Fruit fly (Drosophila melanogaster): ENCODE results near the gene RpL13A.
A peak's percentile ranks its signal among the peaks of the same experiment; 100 is the strongest.

Gene RpL13A

DNA sequence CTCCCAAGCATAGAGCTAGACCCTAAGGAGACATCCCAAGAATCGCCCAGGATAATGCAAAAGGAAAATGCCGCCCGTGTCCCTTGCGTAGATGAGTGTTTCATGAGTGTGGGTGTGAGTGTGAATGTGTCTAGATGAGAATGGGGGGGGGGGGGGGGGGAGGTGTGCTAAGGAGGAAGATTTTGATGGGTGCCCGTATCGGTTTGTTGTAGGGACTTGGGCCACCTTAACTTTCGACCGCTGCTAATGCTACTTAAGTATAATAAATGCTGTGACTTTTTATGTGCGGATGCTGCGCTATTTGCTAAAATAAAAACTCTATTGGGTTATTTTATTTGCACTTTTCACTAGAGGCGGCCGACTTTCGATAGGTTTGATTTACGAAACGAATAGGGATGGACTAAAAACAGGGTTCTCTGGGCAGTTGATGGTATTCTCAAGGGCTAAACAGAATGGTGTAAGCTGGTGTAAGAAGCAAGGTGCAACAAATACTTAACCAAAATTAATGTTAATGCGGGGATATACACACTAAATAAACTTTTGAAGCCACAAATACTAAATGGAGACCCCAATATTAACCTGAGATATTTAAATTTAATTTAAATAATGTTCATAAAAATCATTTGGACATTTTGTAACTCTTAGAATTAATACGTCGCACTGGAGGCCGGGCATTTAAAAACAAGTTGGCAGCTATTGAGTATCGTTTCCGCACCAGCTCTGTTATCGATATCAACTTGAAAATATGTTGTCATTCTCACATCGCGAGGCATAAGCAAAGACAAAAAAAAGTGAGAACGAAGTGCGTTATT lies 44.9 kb downstream of the RpL13A start, which contains the start of the genes Xe7 and Atg17 (continued):
- TF ChIP-seq usp (GFP tag; optimal IDR thresholded peaks at IDR 0.05): no peak
- peak; percentile 67 for TF ChIP-seq CG2202 (tag; optimal IDR thresholded peaks at IDR 0.05)
- peak; percentile 82 for TF ChIP-seq CG13296 (GFP tag; optimal IDR thresholded peaks at IDR 0.05)
- peak; percentile 13 for TF ChIP-seq fd102C (GFP tag; optimal IDR thresholded peaks at IDR 0.05)
- TF ChIP-seq ATbp (GFP tag; optimal IDR thresholded peaks at IDR 0.05): peak; percentile 59
- peak; percentile 72 for TF ChIP-seq YL-1 (GFP tag; optimal IDR thresholded peaks at IDR 0.05)
- TF ChIP-seq CG17385 (GFP tag; optimal IDR thresholded peaks at IDR 0.05): peak; percentile 72
- peak; percentile 86 for TF ChIP-seq Mad (GFP tag; optimal IDR thresholded peaks at IDR 0.05)
- peak; percentile 90 for TF ChIP-seq E2f1 (GFP tag; IDR thresholded peaks at IDR 0.05)
- TF ChIP-seq pan (optimal IDR thresholded peaks at IDR 0.05): no peak
- peak in 1 of 2 experiments; percentile 91 for TF ChIP-seq pan (GFP tag; optimal IDR thresholded peaks at IDR 0.05 in 1 of 2, IDR thresholded peaks at IDR 0.05 in 1 of 2)
- peak; percentile 75; the same call in 1 of the 3 replicates for TF ChIP-seq so (GFP tag; IDR thresholded peaks at IDR 0.05)
- peak; percentile 85 for TF ChIP-seq HHEX (GFP tag; optimal IDR thresholded peaks at IDR 0.05)
- peak; percentile 16 for TF ChIP-seq en (GFP tag; optimal IDR thresholded peaks at IDR 0.05)
- TF ChIP-seq hbn (GFP tag; IDR thresholded peaks at IDR 0.05; ENCODE audit: partially characterized antibody): no peak
- peak; percentile 94 for TF ChIP-seq CG7372 (GFP tag; IDR thresholded peaks at IDR 0.05)
- TF ChIP-seq gsb (GFP tag; IDR thresholded peaks at IDR 0.05): peak; percentile 76
- TF ChIP-seq CG10979 (tag; optimal IDR thresholded peaks at IDR 0.05): peak; percentile 80
- peak; percentile 63 for TF ChIP-seq Ravus (GFP tag; IDR thresholded peaks at IDR 0.05)
- peak; percentile 71 for TF ChIP-seq knrl (GFP tag; IDR thresholded peaks at IDR 0.05; ENCODE audit: partially characterized antibody)
- peak; percentile 90 for TF ChIP-seq bcd (GFP tag; optimal IDR thresholded peaks at IDR 0.05)
- peak; percentile 76; the same call in 1 of the 2 replicates for TF ChIP-seq rib (GFP tag; IDR thresholded peaks at IDR 0.05)
- TF ChIP-seq bab2 (GFP tag; optimal IDR thresholded peaks at IDR 0.05): peak; percentile 92
- peak; percentile 85 for TF ChIP-seq CG4820 (GFP tag; optimal IDR thresholded peaks at IDR 0.05)
- peak; percentile 83 for TF ChIP-seq CG7556 (GFP tag; optimal IDR thresholded peaks at IDR 0.05)
- TF ChIP-seq shn (GFP tag; optimal IDR thresholded peaks at IDR 0.05): peak; percentile 82
- TF ChIP-seq CG14710 (tag; optimal IDR thresholded peaks at IDR 0.05): peak; percentile 94
- peak; percentile 93 for TF ChIP-seq CG31441 (GFP tag; IDR thresholded peaks at IDR 0.05)
- peak; percentile 86 for TF ChIP-seq sd (tag; optimal IDR thresholded peaks at IDR 0.05)
- TF ChIP-seq cwo (GFP tag; optimal IDR thresholded peaks at IDR 0.05): peak; percentile 68
- peak; percentile 85 for TF ChIP-seq wor (GFP tag; IDR thresholded peaks at IDR 0.05)
- peak; percentile 69 for TF ChIP-seq Nf-YB (GFP tag; optimal IDR thresholded peaks at IDR 0.05)
- no peak for TF ChIP-seq sc (optimal IDR thresholded peaks at IDR 0.05)
- peak; percentile 74 for TF ChIP-seq sc (GFP tag; optimal IDR thresholded peaks at IDR 0.05)
- peak; percentile 83 for TF ChIP-seq slp2 (GFP tag; optimal IDR thresholded peaks at IDR 0.05)
- TF ChIP-seq pita (GFP tag; optimal IDR thresholded peaks at IDR 0.05): no peak
- peak; percentile 58 for TF ChIP-seq Deaf1 (tag; optimal IDR thresholded peaks at IDR 0.05)
- peak; percentile 62 for TF ChIP-seq her (GFP tag; optimal IDR thresholded peaks at IDR 0.05)
- peak; percentile 87 for TF ChIP-seq B-H1 (GFP tag; IDR thresholded peaks at IDR 0.05)
- peak; percentile 94 for TF ChIP-seq CG15269 (tag; optimal IDR thresholded peaks at IDR 0.05)
- TF ChIP-seq CG2875 (GFP tag; optimal IDR thresholded peaks at IDR 0.05): peak; percentile 46
- peak; percentile 95 for TF ChIP-seq tio (GFP tag; optimal IDR thresholded peaks at IDR 0.05)
- peak; percentile 49; the same call in 1 of the 2 replicates for TF ChIP-seq CkIIα-i1 (GFP tag; IDR thresholded peaks at IDR 0.05)
- TF ChIP-seq sqz (GFP tag; optimal IDR thresholded peaks at IDR 0.05): peak; percentile 87
- peak; percentile 96 for TF ChIP-seq CG3847 (GFP tag; IDR thresholded peaks at IDR 0.05)
- peak; percentile 61 for TF ChIP-seq CG4282 (GFP tag; optimal IDR thresholded peaks at IDR 0.05)
- TF ChIP-seq mam (GFP tag; optimal IDR thresholded peaks at IDR 0.05): peak; percentile 96
- peak; percentile 79 to 90 for TF ChIP-seq chif (GFP tag; optimal IDR thresholded peaks at IDR 0.05)
- TF ChIP-seq Sox100B (GFP tag; optimal IDR thresholded peaks at IDR 0.05): peak; percentile 89

Measured in whole organism, embryonic.